Worm (Caenorhabditis elegans) whole organism, L2 larva: ENCODE results near the gene twk-23.

Source experiments
- R02D3.7 ChIP-seq: fragments of 150-350 bp; optimal IDR thresholded peaks from 2 replicates; lab custom pipeline; 2014; ENCODE audit warnings: missing biosample characterization, missing genetic modification characterization
- ZK546.5 ChIP-seq: sonication (generic microtip); optimal IDR thresholded peaks from 2 replicates; lab custom pipeline; 2017; ENCODE audit warnings: missing biosample characterization, missing genetic modification characterization
- blmp-1 ChIP-seq: sonication (generic microtip); optimal IDR thresholded peaks from 2 replicates; lab custom pipeline; 2017; ENCODE audit warnings: missing genetic modification characterization, mild to moderate bottlenecking, missing compliant biosample characterization, antibody characterized with exemption, moderate library complexity; ENCODE audit not compliant: insufficient read depth
- lsy-2 ChIP-seq, 2 experiments: fragments of 150-350 bp in 1 of 2; sonication (generic microtip) in 1 of 2; optimal IDR thresholded peaks; 2 replicates each; lab custom pipeline; 2014 to 2017; ENCODE audit warnings: missing biosample characterization in 2 of 2, missing genetic modification characterization in 2 of 2
- mdl-1 ChIP-seq, 2 experiments: fragments of 150-350 bp in 1 of 2; sonication (generic microtip) in 1 of 2; optimal IDR thresholded peaks; 2 replicates each; lab custom pipeline; 2017; ENCODE audit warnings: missing biosample characterization in 2 of 2, missing genetic modification characterization in 2 of 2
- nhr-11 ChIP-seq: fragments of 150-350 bp; optimal IDR thresholded peaks from 2 replicates; lab custom pipeline; 2014; ENCODE audit warnings: missing biosample characterization, missing genetic modification characterization
- nhr-12 ChIP-seq: fragments of 150-350 bp; optimal IDR thresholded peaks from 2 replicates; lab custom pipeline; 2014; ENCODE audit warnings: missing biosample characterization, missing genetic modification characterization
- skn-1 ChIP-seq: sonication (generic microtip); optimal IDR thresholded peaks from 2 replicates; lab custom pipeline; 2017; ENCODE audit warnings: missing biosample characterization, missing genetic modification characterization
- unc-39 ChIP-seq: fragments of 150-350 bp; optimal IDR thresholded peaks from 2 replicates; lab custom pipeline; 2014; ENCODE audit warnings: missing biosample characterization, missing genetic modification characterization

ce11 chrX:13852606-13853005 lies 29.2 kb upstream of the twk-23 start, which contains the start of gene mct-3:
- TF ChIP-seq lsy-2 (tag; optimal IDR thresholded peaks at IDR 0.05; lab: Kevin White, UChicago) (no peak), skn-1 (tag; lab: Kevin White, UChicago) (no peak), nhr-11 (tag; lab: Kevin White, UChicago) (no peak), blmp-1 (tag; lab: Kevin White, UChicago) (no peak), R02D3.7 (no peak), mdl-1 (tag; optimal IDR thresholded peaks at IDR 0.05; lab: Kevin White, UChicago) (no peak), nhr-12 (tag; lab: Kevin White, UChicago) (no peak), unc-39 (no peak), ZK546.5 (tag; lab: Kevin White, UChicago) (no peak)
